Worm (Caenorhabditis elegans): ENCODE measurements around the gene mcm-10.
A peak's percentile ranks its signal among the peaks of the same experiment; 100 is the strongest.

mcm-10 gene

ce11 chrIII:11371236-11371635, 53.9 kb downstream of the mcm-10 start (continued):
- peak; percentile 83 for TF ChIP-seq unc-120 (tag; optimal IDR thresholded peaks at IDR 0.05; ENCODE audit: poor library complexity, severe bottlenecking)
- TF ChIP-seq mls-2 (tag; optimal IDR thresholded peaks at IDR 0.05): peak; percentile 96
- peak; percentile 83 for TF ChIP-seq tbx-8 (GFP tag; optimal IDR thresholded peaks at IDR 0.05)
- TF ChIP-seq drap-1 (GFP tag; optimal IDR thresholded peaks at IDR 0.05): peak; percentile 97
- peak; percentile 28 for TF ChIP-seq pha-4 (tag; optimal IDR thresholded peaks at IDR 0.05)
- no peak for TF ChIP-seq snpc-4 (tag; optimal IDR thresholded peaks at IDR 0.05)
- peak; percentile 92 for TF ChIP-seq M03D4.4 (tag; optimal IDR thresholded peaks at IDR 0.05)
- TF ChIP-seq unc-62 (GFP tag; optimal IDR thresholded peaks at IDR 0.05): no peak
- peak; percentile 14 for TF ChIP-seq elt-3 (tag; optimal IDR thresholded peaks at IDR 0.05)

ce11 chrIII:11371688-11372087, 54.3 kb downstream of the mcm-10 start, which contains the start of gene tba-7:
TSS of gene tba-7 (minus strand) at chrIII:11371788.
- TF ChIP-seq M03D4.4 (tag; optimal IDR thresholded peaks at IDR 0.05): no peak
- no peak for TF ChIP-seq mep-1 (tag; optimal IDR thresholded peaks at IDR 0.05)
- no peak for TF ChIP-seq ceh-39 (tag; optimal IDR thresholded peaks at IDR 0.05)
- no peak for TF ChIP-seq unc-39 (tag; optimal IDR thresholded peaks at IDR 0.05)
- TF ChIP-seq nhr-237 (tag; optimal IDR thresholded peaks at IDR 0.05): no peak
- no peak for TF ChIP-seq hlh-1 (tag; optimal IDR thresholded peaks at IDR 0.05)
- TF ChIP-seq ceh-83 (GFP tag; optimal IDR thresholded peaks at IDR 0.05): no peak
- TF ChIP-seq zip-8 (tag; optimal IDR thresholded peaks at IDR 0.05): no peak
- TF ChIP-seq ceh-43 (GFP tag; optimal IDR thresholded peaks at IDR 0.05): no peak
- no peak for TF ChIP-seq bed-3 (GFP tag; optimal IDR thresholded peaks at IDR 0.05)
- TF ChIP-seq cnd-1 (tag; optimal IDR thresholded peaks at IDR 0.05): no peak
- no peak for TF ChIP-seq nhr-2 (tag; optimal IDR thresholded peaks at IDR 0.05)
- TF ChIP-seq unc-62 (GFP tag; optimal IDR thresholded peaks at IDR 0.05): no peak
- no peak for TF ChIP-seq lin-13 (tag; optimal IDR thresholded peaks at IDR 0.05)
- TF ChIP-seq lin-32 (GFP tag; optimal IDR thresholded peaks at IDR 0.05): no peak
- TF ChIP-seq blmp-1 (tag; optimal IDR thresholded peaks at IDR 0.05): no peak
- TF ChIP-seq nhr-28 (tag; optimal IDR thresholded peaks at IDR 0.05): no peak
- TF ChIP-seq mls-2 (tag; optimal IDR thresholded peaks at IDR 0.05): no peak
- TF ChIP-seq elt-1 (tag; optimal IDR thresholded peaks at IDR 0.05; ENCODE audit: borderline replicate concordance, insufficient read depth): no peak

DNA sequence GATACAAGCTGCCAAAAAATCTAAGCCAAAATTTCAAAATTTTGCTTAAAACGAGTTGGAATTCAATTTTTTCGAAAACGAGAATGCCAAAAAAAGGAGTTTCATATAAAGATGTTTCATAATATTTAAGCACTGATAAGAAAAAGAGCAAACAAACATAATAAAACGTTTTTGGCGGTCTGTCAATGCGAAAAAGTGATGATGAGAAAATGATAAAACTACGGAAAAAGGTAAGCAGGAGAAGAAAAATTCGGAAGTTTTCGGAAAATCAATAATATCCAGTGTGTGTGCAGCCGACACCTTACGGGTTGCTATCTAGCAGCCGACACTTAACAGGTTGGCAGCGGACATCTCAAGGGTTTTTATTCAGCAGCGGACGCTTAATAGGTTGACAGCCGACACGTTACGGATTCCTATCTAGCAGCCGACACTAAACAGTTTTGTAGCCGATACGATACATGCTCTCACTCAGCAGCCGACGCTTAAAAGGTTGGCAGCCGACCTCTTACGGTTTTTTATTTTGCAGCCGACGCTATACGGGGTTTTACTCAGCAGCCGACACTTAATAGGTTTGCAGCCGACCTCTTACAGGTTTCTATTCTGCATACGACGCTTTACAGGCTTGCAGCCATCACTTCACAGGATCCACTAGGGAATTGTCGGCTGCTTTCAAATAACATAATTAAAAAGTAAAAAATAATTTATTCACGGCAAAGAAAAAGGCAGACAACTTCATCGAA, 55.0 kb downstream of the mcm-10 start:
- TF ChIP-seq drap-1 (GFP tag; optimal IDR thresholded peaks at IDR 0.05): no peak
- no peak for TF ChIP-seq mls-2 (tag; optimal IDR thresholded peaks at IDR 0.05)
- TF ChIP-seq unc-39 (tag; optimal IDR thresholded peaks at IDR 0.05): no peak
- TF ChIP-seq pha-4 (tag; optimal IDR thresholded peaks at IDR 0.05): no peak
- no peak for TF ChIP-seq lin-13 (tag; optimal IDR thresholded peaks at IDR 0.05)
- TF ChIP-seq cnd-1 (tag; optimal IDR thresholded peaks at IDR 0.05): no peak
- no peak for TF ChIP-seq ceh-39 (tag; optimal IDR thresholded peaks at IDR 0.05)
- no peak for TF ChIP-seq mep-1 (tag; optimal IDR thresholded peaks at IDR 0.05)
- TF ChIP-seq mab-5 (tag; optimal IDR thresholded peaks at IDR 0.05): no peak
- TF ChIP-seq M03D4.4 (tag; optimal IDR thresholded peaks at IDR 0.05): no peak
- TF ChIP-seq blmp-1 (tag; optimal IDR thresholded peaks at IDR 0.05): no peak
- TF ChIP-seq flh-1 (GFP tag; optimal IDR thresholded peaks at IDR 0.05): no peak
- TF ChIP-seq elt-1 (tag; optimal IDR thresholded peaks at IDR 0.05; ENCODE audit: borderline replicate concordance, insufficient read depth): no peak
- TF ChIP-seq nhr-237 (tag; optimal IDR thresholded peaks at IDR 0.05): no peak
- no peak for TF ChIP-seq nhr-28 (tag; optimal IDR thresholded peaks at IDR 0.05)
- TF ChIP-seq tbx-8 (GFP tag; optimal IDR thresholded peaks at IDR 0.05): no peak
- TF ChIP-seq nhr-12 (tag; optimal IDR thresholded peaks at IDR 0.05): no peak
- no peak for TF ChIP-seq unc-120 (tag; optimal IDR thresholded peaks at IDR 0.05; ENCODE audit: poor library complexity, severe bottlenecking)
- TF ChIP-seq snpc-4 (tag; optimal IDR thresholded peaks at IDR 0.05): no peak

Measured in whole organism, mixed stage, embryonic.